Worm (Caenorhabditis elegans) whole organism, L2 larva: ENCODE results near the gene C18B2.3.

Experiments
- C34F6.9 ChIP-seq: fragments of 150-350 bp; optimal IDR thresholded peaks from 2 replicates; lab custom pipeline; 2014; ENCODE audit warnings: missing biosample characterization, missing genetic modification characterization
- ama-1 ChIP-seq: fragments of 150-350 bp; optimal IDR thresholded peaks from 2 replicates; lab custom pipeline; 2018; ENCODE audit warnings: inconsistent platforms
- blmp-1 ChIP-seq: sonication (generic microtip); optimal IDR thresholded peaks from 2 replicates; lab custom pipeline; 2017; ENCODE audit warnings: missing genetic modification characterization, mild to moderate bottlenecking, missing compliant biosample characterization, antibody characterized with exemption, moderate library complexity; ENCODE audit not compliant: insufficient read depth
- dmd-4 ChIP-seq: sonication (generic microtip); optimal IDR thresholded peaks from 2 replicates; lab custom pipeline; 2017; ENCODE audit warnings: missing biosample characterization, missing genetic modification characterization
- elt-3 ChIP-seq: sonication (generic microtip); optimal IDR thresholded peaks from 2 replicates; lab custom pipeline; 2017; ENCODE audit warnings: missing biosample characterization, missing genetic modification characterization
- lin-13 ChIP-seq: fragments of 150-350 bp; optimal IDR thresholded peaks from 2 replicates; lab custom pipeline; 2014; ENCODE audit warnings: missing biosample characterization, missing genetic modification reagents, missing genetic modification characterization
- lin-39 ChIP-seq: fragments of 150-350 bp; optimal IDR thresholded peaks from 2 replicates; lab custom pipeline; 2014; ENCODE audit warnings: missing biosample characterization, missing genetic modification reagents, missing genetic modification characterization
- mdl-1 ChIP-seq, 2 experiments: fragments of 150-350 bp in 1 of 2; sonication (generic microtip) in 1 of 2; optimal IDR thresholded peaks; 2 replicates each; lab custom pipeline; 2017; ENCODE audit warnings: missing biosample characterization in 2 of 2, missing genetic modification characterization in 2 of 2
- nhr-11 ChIP-seq: fragments of 150-350 bp; optimal IDR thresholded peaks from 2 replicates; lab custom pipeline; 2014; ENCODE audit warnings: missing biosample characterization, missing genetic modification characterization
- nhr-23 ChIP-seq: fragments of 150-350 bp; optimal IDR thresholded peaks from 2 replicates; lab custom pipeline; 2014; ENCODE audit warnings: missing biosample characterization, missing genetic modification reagents, missing genetic modification characterization
- unc-62 ChIP-seq: fragments of 150-350 bp; optimal IDR thresholded peaks from 2 replicates; lab custom pipeline; 2014; ENCODE audit warnings: missing biosample characterization, missing genetic modification reagents, missing genetic modification characterization
- ztf-4 ChIP-seq: fragments of 150-350 bp; optimal IDR thresholded peaks from 2 replicates; lab custom pipeline; 2014; ENCODE audit warnings: missing biosample characterization, missing genetic modification characterization

DNA sequence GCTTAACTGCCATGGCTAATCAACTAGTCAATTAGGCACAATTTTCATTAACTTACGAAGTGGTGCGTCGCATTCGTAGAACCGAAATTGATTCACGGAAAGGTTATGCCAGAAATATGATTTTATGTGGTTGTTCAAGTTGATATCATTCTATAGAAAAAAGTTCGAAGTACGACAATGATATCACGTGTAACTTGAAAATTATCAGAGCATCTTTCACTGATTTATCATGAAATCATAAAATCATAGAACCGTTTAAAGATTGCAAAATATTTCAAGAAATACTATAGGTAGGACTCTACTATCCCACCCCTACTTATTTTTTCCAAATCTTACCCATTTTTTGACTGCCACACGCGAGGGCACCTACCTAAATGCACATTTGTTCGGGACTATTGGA, 48.7 kb upstream of the C18B2.3 start:
- TF ChIP-seq elt-3 (no peak), nhr-23 (tag; lab: Kevin White, UChicago) (no peak), nhr-11 (no peak), mdl-1 (tag; optimal IDR thresholded peaks at IDR 0.05; lab: Kevin White, UChicago) (no peak), ztf-4 (no peak), blmp-1 (no peak), C34F6.9 (no peak), dmd-4 (tag; lab: Kevin White, UChicago) (no peak), lin-39 (tag; lab: Kevin White, UChicago) (no peak), ama-1 (lab: Kevin White, UChicago) (no peak), unc-62 (GFP tag; lab: Kevin White, UChicago) (no peak), lin-13 (no peak)
